Fruit fly (Drosophila melanogaster): Measurements from ENCODE around the gene CG12229.
A peak's percentile ranks its signal among the peaks of the same experiment; 100 is the strongest.

Gene CG12229

DNA sequence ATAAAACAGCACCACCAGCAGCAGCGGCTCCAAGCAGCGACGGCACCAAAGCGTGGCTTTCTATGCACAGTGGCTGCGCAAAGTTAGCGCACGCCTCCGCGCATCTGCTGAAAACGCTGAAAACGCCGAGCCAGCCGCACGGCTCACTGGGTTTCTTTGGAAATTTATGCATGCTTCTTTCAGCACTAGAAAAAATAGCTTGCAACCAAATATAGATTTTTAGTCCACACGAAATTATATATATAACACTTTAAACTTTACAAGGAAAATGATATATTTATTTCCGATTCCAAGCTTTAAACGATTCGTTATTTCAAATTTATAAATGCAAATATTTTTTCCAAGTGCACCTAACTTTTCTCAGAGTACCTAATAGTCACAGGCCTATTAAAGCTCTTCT is 31.6 kb downstream of the CG12229 start (continued):
- TF ChIP-seq CG4854 (GFP tag; optimal IDR thresholded peaks at IDR 0.05), result no peak
- no peak for TF ChIP-seq CG7963 (GFP tag; IDR thresholded peaks at IDR 0.05; ENCODE audit: partially characterized antibody)
- TF ChIP-seq CG7556 (GFP tag; optimal IDR thresholded peaks at IDR 0.05), result peak; percentile 52
- TF ChIP-seq salm (tag; optimal IDR thresholded peaks at IDR 0.05), result no peak
- no peak for TF ChIP-seq Opbp (GFP tag; IDR thresholded peaks at IDR 0.05; ENCODE audit: partially characterized antibody)
- peak; percentile 18 for TF ChIP-seq Fer3 (tag; optimal IDR thresholded peaks at IDR 0.05)
- no peak for TF ChIP-seq CG18599 (GFP tag; optimal IDR thresholded peaks at IDR 0.05)
- no peak for TF ChIP-seq Hey (tag; optimal IDR thresholded peaks at IDR 0.05)
- TF ChIP-seq stc (GFP tag; IDR thresholded peaks at IDR 0.05), result no peak
- no peak for TF ChIP-seq vfl (GFP tag; optimal IDR thresholded peaks at IDR 0.05)
- no peak for TF ChIP-seq ab (GFP tag; optimal IDR thresholded peaks at IDR 0.05)
- no peak; the same call in 2 of the 3 replicates for TF ChIP-seq Optix (GFP tag; IDR thresholded peaks at IDR 0.05)
- TF ChIP-seq fd102C (GFP tag; optimal IDR thresholded peaks at IDR 0.05), result no peak
- TF ChIP-seq Dip3 (GFP tag; optimal IDR thresholded peaks at IDR 0.05), result no peak
- TF ChIP-seq al (GFP tag; IDR thresholded peaks at IDR 0.05), result peak; percentile 23; the same call in 1 of the 2 replicates
- no peak for TF ChIP-seq CG3995 (GFP tag; optimal IDR thresholded peaks at IDR 0.05)
- TF ChIP-seq CG3065 (GFP tag; optimal IDR thresholded peaks at IDR 0.05), result no peak
- TF ChIP-seq ssp (GFP tag; IDR thresholded peaks at IDR 0.05), result no peak
- TF ChIP-seq Dad (GFP tag; optimal IDR thresholded peaks at IDR 0.05), result no peak
- peak; percentile 45 for TF ChIP-seq CG30403 (GFP tag; optimal IDR thresholded peaks at IDR 0.05)
- TF ChIP-seq CG9797 (GFP tag; optimal IDR thresholded peaks at IDR 0.05), result no peak
- no peak for TF ChIP-seq crp (GFP tag; optimal IDR thresholded peaks at IDR 0.05)
- TF ChIP-seq CG10209 (GFP tag; optimal IDR thresholded peaks at IDR 0.05), result no peak
- TF ChIP-seq pb (GFP tag; optimal IDR thresholded peaks at IDR 0.05), result no peak
- no peak for TF ChIP-seq CG6791 (GFP tag; IDR thresholded peaks at IDR 0.05; ENCODE audit: partially characterized antibody)
- no peak for TF ChIP-seq pzg (GFP tag; optimal IDR thresholded peaks at IDR 0.05)
- no peak for TF ChIP-seq HLH54F (GFP tag; optimal IDR thresholded peaks at IDR 0.05)
- TF ChIP-seq CG10366 (GFP tag; IDR thresholded peaks at IDR 0.05), result peak; percentile 33
- 0 out of 3 replicates have a peak, but pooled peaks have one; percentile 30 for TF ChIP-seq CG17361 (GFP tag; IDR thresholded peaks at IDR 0.05)
- no peak for TF ChIP-seq CG9609 (GFP tag; optimal IDR thresholded peaks at IDR 0.05)
- TF ChIP-seq pho (GFP tag; optimal IDR thresholded peaks at IDR 0.05), result no peak
- TF ChIP-seq tin (GFP tag; optimal IDR thresholded peaks at IDR 0.05), result peak; percentile 18
- peak; percentile 7 for TF ChIP-seq CG4707 (GFP tag; optimal IDR thresholded peaks at IDR 0.05)
- no peak for TF ChIP-seq CkIIα-i1 (GFP tag; IDR thresholded peaks at IDR 0.05)
- TF ChIP-seq CG18476 (GFP tag; optimal IDR thresholded peaks at IDR 0.05), result peak; percentile 46
- no peak for TF ChIP-seq CG10431 (GFP tag; optimal IDR thresholded peaks at IDR 0.05)
- no peak for TF ChIP-seq CG43689 (GFP tag; IDR thresholded peaks at IDR 0.05)
- TF ChIP-seq Hr39 (optimal IDR thresholded peaks at IDR 0.05), result no peak
- TF ChIP-seq HLHmδ (GFP tag; optimal IDR thresholded peaks at IDR 0.05), result no peak
- TF ChIP-seq zen (tag; optimal IDR thresholded peaks at IDR 0.05), result no peak
- peak; percentile 2 for TF ChIP-seq fd3F (GFP tag; optimal IDR thresholded peaks at IDR 0.05)
- TF ChIP-seq CG6765 (GFP tag; optimal IDR thresholded peaks at IDR 0.05), result no peak
- no peak for TF ChIP-seq CG10321 (GFP tag; IDR thresholded peaks at IDR 0.05)
- no peak for TF ChIP-seq CG30020 (tag; optimal IDR thresholded peaks at IDR 0.05)
- TF ChIP-seq CG31441 (GFP tag; IDR thresholded peaks at IDR 0.05), result no peak
- no peak for TF ChIP-seq CG4328 (GFP tag; optimal IDR thresholded peaks at IDR 0.05)
- no peak for TF ChIP-seq Dll (GFP tag; IDR thresholded peaks at IDR 0.05; ENCODE audit: partially characterized antibody)
- no peak; the same call in 1 of the 2 replicates for TF ChIP-seq wor (GFP tag; IDR thresholded peaks at IDR 0.05)
- TF ChIP-seq Dek (tag; optimal IDR thresholded peaks at IDR 0.05), result peak; percentile 12
- TF ChIP-seq slp2 (GFP tag; optimal IDR thresholded peaks at IDR 0.05), result no peak
- TF ChIP-seq Tbp (GFP tag; optimal IDR thresholded peaks at IDR 0.05), result no peak
- TF ChIP-seq rib (GFP tag; IDR thresholded peaks at IDR 0.05), result no peak
